Fruit fly (Drosophila melanogaster) whole organism, wandering third instar larva: ENCODE data around the gene Atat.

ENCODE experiments used
- Abd-B ChIP-seq: fragments of >200 bp; optimal IDR thresholded peaks from 2 replicates; lab custom pipeline; 2017; ENCODE audit warnings: missing biosample characterization, missing genetic modification characterization
- CG32264 ChIP-seq: fragments of 200-800 bp; sonication (Bioruptor generic); optimal IDR thresholded peaks from 2 replicates; lab custom pipeline; 2016; ENCODE audit warnings: missing biosample characterization, missing genetic modification characterization
- CG9705 ChIP-seq: fragments of 200-800 bp; sonication (Bioruptor generic); optimal IDR thresholded peaks from 2 replicates; lab custom pipeline; 2018; ENCODE audit warnings: missing biosample characterization, mild to moderate bottlenecking, missing genetic modification characterization
- CrebA ChIP-seq: fragments of 200-800 bp; sonication (Bioruptor generic); optimal IDR thresholded peaks from 2 replicates; lab custom pipeline; 2016; ENCODE audit warnings: missing biosample characterization, mild to moderate bottlenecking, missing genetic modification characterization, borderline replicate concordance
- Dfd ChIP-seq: fragments of >200 bp; optimal IDR thresholded peaks from 2 replicates; lab custom pipeline; 2017; ENCODE audit warnings: missing biosample characterization, missing genetic modification characterization
- Dif ChIP-seq: fragments of 200-275, 200-300 bp; sonication (Bioruptor generic); optimal IDR thresholded peaks from 2 replicates; lab custom pipeline; 2018; ENCODE audit warnings: missing biosample characterization, missing genetic modification characterization; ENCODE audit not compliant: partially characterized antibody
- GATAd ChIP-seq: sonication (Bioruptor generic); optimal IDR thresholded peaks from 2 replicates; lab custom pipeline; 2016; ENCODE audit warnings: missing biosample characterization, missing genetic modification characterization
- HLH106 ChIP-seq: fragments of 200-800 bp; optimal IDR thresholded peaks from 3 replicates; lab custom pipeline; 2019; ENCODE audit warnings: missing biosample characterization, mild to moderate bottlenecking, missing genetic modification characterization, moderate library complexity
- Hnf4 ChIP-seq: fragments of 200-800 bp; sonication (Bioruptor generic); optimal IDR thresholded peaks from 2 replicates; lab custom pipeline; 2016; ENCODE audit warnings: missing biosample characterization, mild to moderate bottlenecking, missing genetic modification characterization
- Hr78 ChIP-seq: fragments of >200 bp; optimal IDR thresholded peaks from 2 replicates; lab custom pipeline; 2017; ENCODE audit warnings: missing biosample characterization, missing genetic modification characterization
- Hr83 ChIP-seq: fragments of 200-300 bp; sonication (Bioruptor generic); optimal IDR thresholded peaks from 2 replicates; lab custom pipeline; 2016; ENCODE audit warnings: missing biosample characterization, mild to moderate bottlenecking, missing genetic modification characterization, moderate library complexity; ENCODE audit not compliant: poor library complexity, severe bottlenecking
- Jra ChIP-seq: sonication (Bioruptor generic); optimal IDR thresholded peaks from 2 replicates; lab custom pipeline; 2016; ENCODE audit warnings: missing biosample characterization, missing genetic modification characterization
- Mio ChIP-seq: sonication (Bioruptor generic); optimal IDR thresholded peaks from 2 replicates; lab custom pipeline; 2016; ENCODE audit warnings: missing biosample characterization, missing genetic modification characterization
- Myc ChIP-seq: fragments of >200 bp; optimal IDR thresholded peaks from 2 replicates; lab custom pipeline; 2017
- N ChIP-seq: fragments of >200 bp; optimal IDR thresholded peaks from 2 replicates; lab custom pipeline; 2018; ENCODE audit warnings: missing biosample characterization, missing external identifiers, missing genetic modification characterization
- OdsH ChIP-seq: fragments of 200-800 bp; sonication (Bioruptor generic); optimal IDR thresholded peaks from 2 replicates; lab custom pipeline; 2016; ENCODE audit warnings: missing biosample characterization, mild to moderate bottlenecking, missing genetic modification characterization
- Rel ChIP-seq, 2 experiments: fragments of 200-800 bp; sonication (Bioruptor generic) in 1 of 2; optimal IDR thresholded peaks; 2 replicates in 1 of 2; 3 replicates in 1 of 2; lab custom pipeline; 2016 to 2019; ENCODE audit warnings: mild to moderate bottlenecking in 2 of 2, missing biosample characterization in 2 of 2, missing genetic modification characterization in 2 of 2, moderate library complexity in 1 of 2
- Sp1 ChIP-seq: fragments of 200-800 bp; sonication (Bioruptor generic); optimal IDR thresholded peaks from 3 replicates; lab custom pipeline; 2019; ENCODE audit warnings: missing biosample characterization, mild to moderate bottlenecking, missing genetic modification characterization, moderate library complexity
- Vsx2 ChIP-seq: fragments of 200-300, 225-300 bp; sonication (Bioruptor generic); optimal IDR thresholded peaks from 2 replicates; lab custom pipeline; 2018; ENCODE audit warnings: missing biosample characterization, missing genetic modification characterization; ENCODE audit not compliant: partially characterized antibody
- br ChIP-seq: fragments of 200-800 bp; sonication (Bioruptor generic); optimal IDR thresholded peaks from 2 replicates; lab custom pipeline; 2016; ENCODE audit warnings: missing biosample characterization, missing genetic modification characterization
- brk ChIP-seq: fragments of 200-800 bp; sonication (Bioruptor generic); optimal IDR thresholded peaks from 2 replicates; lab custom pipeline; 2016; ENCODE audit warnings: missing biosample characterization, mild to moderate bottlenecking, missing genetic modification characterization
- dl ChIP-seq, 2 experiments: fragments of 175-275, 200-275 bp in 1 of 2; fragments of 200-275 bp in 1 of 2; sonication (Bioruptor generic); optimal IDR thresholded peaks; lab custom pipeline; 2018; ENCODE audit warnings: mild to moderate bottlenecking in 2 of 2, missing biosample characterization in 2 of 2, missing genetic modification characterization in 2 of 2, moderate library complexity in 2 of 2; ENCODE audit not compliant: partially characterized antibody in 2 of 2, insufficient read depth in 1 of 2
- dmrt93B ChIP-seq: fragments of 200-800 bp; sonication (Bioruptor generic); optimal IDR thresholded peaks from 2 replicates; lab custom pipeline; 2018; ENCODE audit warnings: missing biosample characterization, mild to moderate bottlenecking, missing genetic modification characterization
- dsf ChIP-seq: sonication (Bioruptor generic); optimal IDR thresholded peaks from 2 replicates; lab custom pipeline; 2016; ENCODE audit warnings: missing biosample characterization, missing genetic modification characterization, borderline replicate concordance
- ey ChIP-seq: fragments of 200-800 bp; sonication (Bioruptor generic); optimal IDR thresholded peaks from 2 replicates; lab custom pipeline; 2016; ENCODE audit warnings: missing biosample characterization, missing genetic modification characterization
- foxo ChIP-seq, 2 experiments: fragments of 200-800 bp; sonication (Bioruptor generic); optimal IDR thresholded peaks; 2 replicates in 1 of 2; 3 replicates in 1 of 2; lab custom pipeline; 2016 to 2017; ENCODE audit warnings: missing biosample characterization in 2 of 2, missing genetic modification characterization in 2 of 2
- fru ChIP-seq: fragments of 200-800 bp; sonication (Bioruptor generic); optimal IDR thresholded peaks from 3 replicates; lab custom pipeline; 2016; ENCODE audit warnings: missing biosample characterization, mild to moderate bottlenecking, missing genetic modification characterization
- h ChIP-seq: fragments of 200-800 bp; sonication (Bioruptor generic); optimal IDR thresholded peaks from 3 replicates; lab custom pipeline; 2016; ENCODE audit warnings: missing biosample characterization, mild to moderate bottlenecking, missing genetic modification characterization
- jim ChIP-seq: fragments of 175-275, 200-325 bp; sonication (Bioruptor generic); optimal IDR thresholded peaks from 2 replicates; lab custom pipeline; 2016; ENCODE audit warnings: missing biosample characterization, mild to moderate bottlenecking, missing genetic modification characterization
- lola ChIP-seq: fragments of >200 bp; optimal IDR thresholded peaks from 2 replicates; lab custom pipeline; 2017; ENCODE audit warnings: missing biosample characterization, missing genetic modification characterization
- pan ChIP-seq: fragments of >200 bp; optimal IDR thresholded peaks from 2 replicates; lab custom pipeline; 2017
- psq ChIP-seq: fragments of 200-800 bp; sonication (Bioruptor generic); optimal IDR thresholded peaks from 3 replicates; lab custom pipeline; 2017; ENCODE audit warnings: missing biosample characterization, mild to moderate bottlenecking, missing genetic modification characterization, moderate library complexity
- rgr ChIP-seq: fragments of 200-800 bp; sonication (Bioruptor generic); optimal IDR thresholded peaks from 3 replicates; lab custom pipeline; 2016; ENCODE audit warnings: missing biosample characterization, mild to moderate bottlenecking, missing genetic modification characterization
- sage ChIP-seq: fragments of 200-800 bp; sonication (Bioruptor generic); optimal IDR thresholded peaks from 2 replicates; lab custom pipeline; 2016; ENCODE audit warnings: missing biosample characterization, mild to moderate bottlenecking, missing genetic modification characterization
- sv ChIP-seq: fragments of 200-800 bp; sonication (Bioruptor generic); optimal IDR thresholded peaks from 3 replicates; lab custom pipeline; 2016; ENCODE audit warnings: missing biosample characterization, missing genetic modification characterization
- tai ChIP-seq: sonication (Bioruptor generic); optimal IDR thresholded peaks from 2 replicates; lab custom pipeline; 2016; ENCODE audit warnings: missing biosample characterization, missing genetic modification characterization
- usp ChIP-seq: fragments of >200 bp; optimal IDR thresholded peaks from 2 replicates; lab custom pipeline; 2017; ENCODE audit warnings: missing biosample characterization, missing genetic modification characterization
- woc ChIP-seq: sonication (Bioruptor generic); optimal IDR thresholded peaks from 2 replicates; lab custom pipeline; 2016; ENCODE audit warnings: missing biosample characterization, mild to moderate bottlenecking, missing genetic modification characterization

Gene Atat

DNA sequence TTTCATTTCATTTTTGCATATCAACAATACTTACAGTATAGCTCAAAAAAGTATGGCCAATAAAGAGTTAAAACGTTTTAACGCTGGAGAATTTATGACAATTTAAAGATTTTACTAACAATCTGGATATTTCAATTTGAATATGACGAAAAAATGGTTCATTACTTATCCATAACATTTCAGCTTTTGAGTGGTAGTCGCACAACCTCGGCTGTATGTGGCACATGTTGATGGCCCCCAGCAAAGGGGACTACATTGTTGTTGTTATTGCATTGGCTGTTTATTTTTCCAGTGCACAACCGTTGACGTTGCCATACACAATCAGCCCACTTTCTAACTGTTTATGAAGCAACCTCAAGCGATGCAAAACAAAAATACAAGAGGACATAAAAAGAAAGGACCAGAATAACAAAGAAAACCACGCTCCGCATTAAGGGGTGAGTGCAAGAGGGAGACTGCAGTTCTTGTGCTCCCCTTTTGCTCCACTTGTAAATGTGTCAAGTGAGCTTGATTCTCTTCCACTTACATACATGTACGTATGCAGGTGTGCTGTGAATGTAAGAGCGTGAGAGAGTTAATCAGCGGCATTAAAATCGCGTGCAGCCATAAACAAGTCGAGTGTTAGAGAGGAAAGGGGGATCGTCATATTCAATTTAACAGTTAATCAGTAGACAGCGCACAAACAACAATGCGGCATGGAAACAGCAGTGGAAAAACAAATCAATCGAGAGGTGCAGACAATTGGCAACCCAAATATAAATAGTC lies 6.3 kb downstream of the Atat start (continued):
- TF ChIP-seq lola (GFP tag; lab: Kevin White, UChicago) (no peak), Hr78 (GFP tag; lab: Kevin White, UChicago) (no peak)

DNA sequence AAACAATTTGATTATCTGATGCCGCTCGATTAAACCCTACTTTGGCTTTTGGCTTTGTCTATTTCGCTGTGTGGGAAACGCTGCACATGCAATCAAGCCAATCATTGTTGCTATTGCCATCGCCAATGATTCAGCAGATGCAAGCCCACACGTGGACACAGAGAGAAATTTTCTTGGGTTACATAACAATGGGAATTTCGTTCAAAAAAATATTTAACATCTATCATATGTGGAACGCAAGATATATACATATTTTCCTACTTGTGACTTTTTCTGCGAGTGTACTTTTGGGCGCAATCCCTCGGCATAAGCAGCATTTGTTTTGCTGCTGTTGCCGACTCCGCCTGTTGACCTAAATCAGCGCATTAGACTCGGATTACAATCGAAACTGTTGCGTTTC lies 7.2 kb downstream of the Atat start:
- TF ChIP-seq h (GFP tag; lab: Kevin White, UChicago) (peak; percentile 37), fru (GFP tag; lab: Kevin White, UChicago) (no peak), sage (GFP tag; lab: Kevin White, UChicago) (no peak)

dm6 chr3L:9417288-9417687 lies 9.3 kb downstream of the Atat start, which contains the start of gene CG3982:
TSS of gene CG3982 (minus strand) at chr3L:9417388.
- TF ChIP-seq Dif (GFP tag; lab: Kevin White, UChicago): no peak
- TF ChIP-seq tai (GFP tag; lab: Kevin White, UChicago): no peak
- no peak for TF ChIP-seq dmrt93B (GFP tag; lab: Kevin White, UChicago)
- no peak for TF ChIP-seq Abd-B (GFP tag; lab: Kevin White, UChicago)
- TF ChIP-seq h (GFP tag; lab: Kevin White, UChicago): no peak
- no peak for TF ChIP-seq sage (GFP tag; lab: Kevin White, UChicago)
- no peak for TF ChIP-seq HLH106 (tag; lab: Kevin White, UChicago)
- no peak for TF ChIP-seq sv (GFP tag; lab: Kevin White, UChicago)
- no peak for TF ChIP-seq GATAd (GFP tag; lab: Kevin White, UChicago)
- no peak for TF ChIP-seq Hnf4 (GFP tag; lab: Kevin White, UChicago)
- no peak for TF ChIP-seq rgr (GFP tag; lab: Kevin White, UChicago)
- no peak for TF ChIP-seq usp (GFP tag; lab: Kevin White, UChicago)
- TF ChIP-seq foxo (GFP tag; optimal IDR thresholded peaks at IDR 0.05; lab: Kevin White, UChicago): no peak
- TF ChIP-seq Jra (GFP tag; lab: Kevin White, UChicago): no peak
- no peak for TF ChIP-seq lola (GFP tag; lab: Kevin White, UChicago)
- TF ChIP-seq brk: no peak
- TF ChIP-seq dl (GFP tag; optimal IDR thresholded peaks at IDR 0.05; lab: Kevin White, UChicago; ENCODE audit: insufficient read depth in 1 of 2, partially characterized antibody in 2 of 2): no peak
- TF ChIP-seq Dfd: no peak
- TF ChIP-seq Sp1: no peak
- TF ChIP-seq CG32264 (GFP tag; lab: Kevin White, UChicago): no peak

- TF ChIP-seq dmrt93B (GFP tag; lab: Kevin White, UChicago): no peak
- TF ChIP-seq sage (GFP tag; lab: Kevin White, UChicago): peak; percentile 56
- peak; percentile 77 for TF ChIP-seq OdsH (GFP tag; lab: Kevin White, UChicago)
- TF ChIP-seq Dfd: no peak
- TF ChIP-seq psq: peak; percentile 58
- TF ChIP-seq CG32264 (GFP tag; lab: Kevin White, UChicago): no peak
- peak; percentile 22 for TF ChIP-seq Hr83 (GFP tag; lab: Kevin White, UChicago)
- TF ChIP-seq pan (lab: Kevin White, UChicago): no peak
- no peak for TF ChIP-seq Myc (lab: Kevin White, UChicago)
- TF ChIP-seq ey (GFP tag; lab: Kevin White, UChicago): peak; percentile 81
- peak in 1 of 2 experiments; percentile 86 for TF ChIP-seq foxo (GFP tag; optimal IDR thresholded peaks at IDR 0.05; lab: Kevin White, UChicago)
- peak; percentile 77 for TF ChIP-seq h (GFP tag; lab: Kevin White, UChicago)
- TF ChIP-seq Vsx2 (GFP tag; lab: Kevin White, UChicago): no peak
- TF ChIP-seq fru (GFP tag; lab: Kevin White, UChicago): peak; percentile 61
- TF ChIP-seq HLH106 (tag; lab: Kevin White, UChicago): peak; percentile 84
- TF ChIP-seq dl (GFP tag; optimal IDR thresholded peaks at IDR 0.05; lab: Kevin White, UChicago; ENCODE audit: insufficient read depth in 1 of 2, partially characterized antibody in 2 of 2): no peak
- peak; percentile 66 for TF ChIP-seq woc (GFP tag; lab: Kevin White, UChicago)
- no peak for TF ChIP-seq CrebA (GFP tag; lab: Kevin White, UChicago)
- peak; percentile 77 for TF ChIP-seq Hnf4 (GFP tag; lab: Kevin White, UChicago)
- TF ChIP-seq sv (GFP tag; lab: Kevin White, UChicago): peak; percentile 81
- TF ChIP-seq Sp1: peak; percentile 76
- TF ChIP-seq Dif (GFP tag; lab: Kevin White, UChicago): no peak
- TF ChIP-seq Abd-B (GFP tag; lab: Kevin White, UChicago): no peak
- TF ChIP-seq jim (GFP tag; lab: Kevin White, UChicago): no peak
- peak; percentile 71 for TF ChIP-seq dsf (GFP tag; lab: Kevin White, UChicago)
- no peak for TF ChIP-seq N (GFP tag; lab: Kevin White, UChicago)
- TF ChIP-seq Rel (GFP tag; optimal IDR thresholded peaks at IDR 0.05; lab: Kevin White, UChicago): no peak
- peak; percentile 60 for TF ChIP-seq Rel (tag; optimal IDR thresholded peaks at IDR 0.05; lab: Kevin White, UChicago)
- TF ChIP-seq Mio (GFP tag; lab: Kevin White, UChicago): no peak
- peak; percentile 77 for TF ChIP-seq Jra (GFP tag; lab: Kevin White, UChicago)
- TF ChIP-seq lola (GFP tag; lab: Kevin White, UChicago): no peak
- TF ChIP-seq brk: peak; percentile 86
- TF ChIP-seq CG9705 (GFP tag; lab: Kevin White, UChicago): peak; percentile 77
- TF ChIP-seq br (GFP tag; lab: Kevin White, UChicago): peak; percentile 78
- TF ChIP-seq GATAd (GFP tag; lab: Kevin White, UChicago): peak; percentile 22
Measured at dm6 chr3L:9410754-9411423, 15.7 kb downstream of the Atat start, which contains the start of the genes CG4022 and Cpsf5. TSS of gene CG4022 (minus strand) at chr3L:9410832. TSS of gene Cpsf5 (plus strand) at chr3L:9411038.
